Worm (Caenorhabditis elegans): ENCODE data around the gene F07F6.8.
A peak's percentile ranks its signal among the peaks of the same experiment; 100 is the strongest.

The F07F6.8 gene

DNA sequence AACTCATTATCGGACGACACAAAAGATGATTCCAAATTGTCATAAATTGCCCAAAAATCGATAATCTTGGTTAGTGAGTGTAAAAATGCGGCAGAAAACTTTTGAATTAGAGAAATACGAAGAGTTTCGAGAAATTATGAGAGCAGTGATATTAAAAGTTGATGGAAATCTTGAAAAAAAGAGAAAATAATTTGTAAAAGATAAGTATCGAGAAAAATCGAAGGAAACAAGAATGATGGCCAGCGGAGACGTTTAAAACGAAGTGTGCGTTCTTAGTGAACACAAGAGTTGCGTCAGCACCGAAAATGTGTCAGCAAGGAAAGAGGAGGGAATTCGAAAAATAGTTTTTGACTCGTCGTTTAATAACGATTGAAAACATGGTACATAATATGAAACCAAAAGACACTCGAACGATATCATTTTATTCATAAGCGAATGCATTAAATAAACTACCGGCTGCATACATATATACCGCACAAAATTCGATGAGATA lies 35.7 kb downstream of the F07F6.8 start, which contains the start of gene ndx-6 (continued):
- TF ChIP-seq zip-2 (tag; optimal IDR thresholded peaks at IDR 0.05) (no peak), daf-12 (tag; optimal IDR thresholded peaks at IDR 0.05) (no peak), arid-1 (GFP tag; conservative IDR thresholded peaks at IDR 0.05) (peak; percentile 62; the same call in 1 of the 2 replicates), rbr-2 (tag; optimal IDR thresholded peaks at IDR 0.05) (peak; percentile 75), lin-15B (tag; optimal IDR thresholded peaks at IDR 0.05) (peak; percentile 22), attf-4 (tag; optimal IDR thresholded peaks at IDR 0.05) (no peak), pqm-1 (tag; optimal IDR thresholded peaks at IDR 0.05) (no peak), mdl-1 (tag; optimal IDR thresholded peaks at IDR 0.05) (peak in 1 of 2 experiments; percentile 27), hlh-11 (tag; optimal IDR thresholded peaks at IDR 0.05) (peak; percentile 72), ceh-28 (tag; optimal IDR thresholded peaks at IDR 0.05) (no peak), daf-19 (GFP tag; conservative IDR thresholded peaks at IDR 0.05) (peak; percentile 53; the same call in 1 of the 2 replicates), dmd-9 (GFP tag; IDR thresholded peaks at IDR 0.05) (0 out of 2 replicates have a peak, but pooled peaks have one; percentile 42), mxl-2 (GFP tag; conservative IDR thresholded peaks at IDR 0.05) (no peak), set-16 (GFP tag; IDR thresholded peaks at IDR 0.05) (no peak), unc-39 (tag; optimal IDR thresholded peaks at IDR 0.05) (no peak), unc-130 (GFP tag; optimal IDR thresholded peaks at IDR 0.05) (no peak)

DNA sequence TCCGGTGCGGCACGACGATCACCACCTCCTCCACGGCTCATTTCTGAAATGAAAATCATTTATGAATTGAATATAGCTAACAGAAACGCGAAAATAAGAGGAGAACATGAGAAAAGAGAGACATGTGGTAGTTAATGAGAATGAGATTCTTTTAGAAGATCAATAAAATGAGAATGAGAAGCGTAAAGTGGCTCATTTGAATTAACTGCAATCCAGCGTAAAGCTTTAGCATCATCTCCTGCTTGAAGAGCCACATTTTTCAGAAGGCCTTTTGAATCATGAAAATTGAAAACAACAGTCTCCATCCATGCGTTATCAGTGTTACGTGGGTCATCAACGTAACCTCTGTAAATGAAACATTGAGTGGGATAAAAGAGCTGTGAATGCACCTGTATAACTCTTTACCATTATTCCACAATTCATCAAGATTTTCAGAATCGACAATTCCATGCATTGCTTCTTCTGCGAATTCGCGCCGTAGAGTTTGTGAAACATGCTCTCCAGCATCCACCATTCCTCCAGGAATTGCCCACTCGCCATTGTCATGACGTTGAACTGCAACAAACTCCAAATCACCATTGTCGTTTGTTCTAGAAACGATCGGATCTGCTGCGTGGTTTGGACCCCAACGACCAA lies 36.6 kb downstream of the F07F6.8 start, which contains the start of gene rsp-4:
TSS of gene rsp-4 (minus strand) at position 51 of the 636 bp plus-strand sequence.
- TF ChIP-seq nhr-102 (tag; optimal IDR thresholded peaks at IDR 0.05) (no peak), aha-1 (tag) (peak; percentile 94)

DNA sequence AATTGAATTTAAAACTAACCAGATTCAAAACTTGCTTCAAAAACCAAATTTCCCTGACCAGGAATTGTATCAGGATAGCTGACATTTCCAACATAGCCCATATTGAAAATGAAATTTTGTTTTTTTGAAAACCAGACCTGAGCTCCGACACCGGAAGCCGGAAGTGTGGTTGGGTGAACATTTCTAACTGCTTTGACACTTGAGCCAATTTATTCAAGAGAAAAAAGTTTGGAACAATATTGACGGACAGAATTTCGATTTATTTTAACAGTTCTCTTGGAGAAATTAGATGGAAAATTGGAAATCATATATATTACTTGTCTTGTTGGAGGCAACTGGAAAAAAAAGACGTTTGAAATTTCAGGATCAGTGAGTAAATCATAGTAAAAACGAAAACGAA lies 38.3 kb downstream of the F07F6.8 start, which contains the start of gene ccpp-6:
TSS of gene ccpp-6 (minus strand) at position 101 of the 400 bp plus-strand sequence.
- peak; percentile 25 for TF ChIP-seq mep-1 (tag; optimal IDR thresholded peaks at IDR 0.05)
- no peak for TF ChIP-seq unc-62 (GFP tag; optimal IDR thresholded peaks at IDR 0.05 in 1 of 2)
- no peak for TF ChIP-seq unc-62 (tag; optimal IDR thresholded peaks at IDR 0.05)
- TF ChIP-seq ceh-28 (tag; optimal IDR thresholded peaks at IDR 0.05): no peak
- no peak for TF ChIP-seq nhr-77 (tag; optimal IDR thresholded peaks at IDR 0.05)
- TF ChIP-seq aly-2 (tag; optimal IDR thresholded peaks at IDR 0.05): no peak
- no peak for TF ChIP-seq zfp-2 (tag; optimal IDR thresholded peaks at IDR 0.05)
- peak; percentile 0 for TF ChIP-seq ama-1 (optimal IDR thresholded peaks at IDR 0.05)
- no peak for TF ChIP-seq lin-13 (GFP tag; optimal IDR thresholded peaks at IDR 0.05)
- TF ChIP-seq ztf-11 (tag; optimal IDR thresholded peaks at IDR 0.05): no peak
- TF ChIP-seq ceh-20 (GFP tag; IDR thresholded peaks at IDR 0.05): no peak
- peak; percentile 11 for TF ChIP-seq aha-1 (tag)
- TF ChIP-seq nhr-11 (tag; optimal IDR thresholded peaks at IDR 0.05): no peak
- TF ChIP-seq nhr-42 (GFP tag; IDR thresholded peaks at IDR 0.05): no peak
- no peak for TF ChIP-seq egl-27 (tag; optimal IDR thresholded peaks at IDR 0.05)
- no peak for TF ChIP-seq lin-1 (GFP tag; IDR thresholded peaks at IDR 0.05)
- no peak for TF ChIP-seq rbr-2 (tag; optimal IDR thresholded peaks at IDR 0.05)
- TF ChIP-seq F49E8.2 (tag; optimal IDR thresholded peaks at IDR 0.05; ENCODE audit: borderline replicate concordance): no peak
- TF ChIP-seq lin-38 (GFP tag; IDR thresholded peaks at IDR 0.05): 0 out of 2 replicates have a peak, but pooled peaks have one; percentile 16
- TF ChIP-seq hif-1 (tag; optimal IDR thresholded peaks at IDR 0.05): no peak
- TF ChIP-seq hlh-30 (tag; optimal IDR thresholded peaks at IDR 0.05; ENCODE audit: insufficient read depth): no peak
- no peak for TF ChIP-seq dmd-8 (GFP tag; IDR thresholded peaks at IDR 0.05)

DNA sequence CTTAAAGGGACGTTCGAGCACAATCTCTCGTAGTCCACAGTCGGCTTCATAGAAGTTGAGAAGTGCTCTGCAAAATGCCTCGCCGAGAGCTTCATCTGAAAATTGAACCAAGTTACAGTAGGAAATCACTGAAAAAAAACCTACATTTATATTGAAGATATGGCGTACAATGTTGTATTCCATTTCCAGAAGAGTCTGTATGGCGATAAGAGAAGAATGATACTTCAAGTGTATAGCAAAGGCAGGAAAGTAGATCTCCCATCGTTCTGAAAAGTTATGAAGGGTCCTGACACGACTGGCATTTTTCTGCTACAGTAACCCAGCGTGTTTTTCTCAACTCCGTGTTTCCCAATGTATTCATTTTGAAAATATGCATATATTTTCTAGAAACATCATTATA lies 41.3 kb downstream of the F07F6.8 start:
- TF ChIP-seq daf-16 (GFP tag; optimal IDR thresholded peaks at IDR 0.05) (no peak), daf-16 (tag; optimal IDR thresholded peaks at IDR 0.05) (peak; percentile 22), F26F4.8 (GFP tag; conservative IDR thresholded peaks at IDR 0.05) (no peak)
